Fruit fly (Drosophila melanogaster): ENCODE data around the gene CG14668.

The CG14668 gene

dm6 chr3R:5354373-5355134 is 32.9 kb downstream of the CG14668 start, which contains the start of the genes CG11999 and CG1161:
Gene CG11999 (minus strand): TSS chr3R:5354747.
Gene CG1161 (plus strand): TSS chr3R:5355092.
- TF ChIP-seq CG17801 (GFP tag; optimal IDR thresholded peaks at IDR 0.05; ENCODE audit: partially characterized antibody) = no peak

dm6 chr3R:5350393-5350972 is 37.0 kb downstream of the CG14668 start, which contains the start of gene mtd:
Gene mtd (minus strand): TSS chr3R:5350443.
- no peak for TF ChIP-seq CG17801 (GFP tag; optimal IDR thresholded peaks at IDR 0.05; ENCODE audit: partially characterized antibody)

dm6 chr3R:5346707-5347323 is 40.6 kb downstream of the CG14668 start:
- no peak for TF ChIP-seq CG17801 (GFP tag; optimal IDR thresholded peaks at IDR 0.05; ENCODE audit: partially characterized antibody)

Data from ovary, adult (tissue).